Worm (Caenorhabditis elegans) whole organism, L4 larva: ENCODE measurements around the gene M03A1.8.

Source experiments
- aly-2 ChIP-seq: sonication (generic microtip); optimal IDR thresholded peaks from 2 replicates; lab custom pipeline; 2018; ENCODE audit warnings: missing biosample characterization, missing genetic modification characterization
- pha-4 ChIP-seq, 2 experiments: fragments of 150-350 bp in 1 of 2; fragments of 200-800 bp in 1 of 2; sonication (Bioruptor generic) in 1 of 2; IDR thresholded peaks in 1 of 2; optimal IDR thresholded peaks in 1 of 2; 2 replicates each; pipeline versions ENCODE4 v1.3.6 to Lab custom; 2014 to 2022; ENCODE audit warnings: missing genetic modification characterization in 2 of 2, missing genetic modification reagents in 2 of 2, missing biosample characterization in 1 of 2, missing compliant biosample characterization in 1 of 2
- zfp-3 ChIP-seq: fragments of 200-800 bp; sonication (Bioruptor generic); conservative IDR thresholded peaks from 2 replicates; pipeline ENCODE4 v1.3.6; 2022; ENCODE audit warnings: missing genetic modification reagents, missing genetic modification characterization, missing compliant biosample characterization

DNA sequence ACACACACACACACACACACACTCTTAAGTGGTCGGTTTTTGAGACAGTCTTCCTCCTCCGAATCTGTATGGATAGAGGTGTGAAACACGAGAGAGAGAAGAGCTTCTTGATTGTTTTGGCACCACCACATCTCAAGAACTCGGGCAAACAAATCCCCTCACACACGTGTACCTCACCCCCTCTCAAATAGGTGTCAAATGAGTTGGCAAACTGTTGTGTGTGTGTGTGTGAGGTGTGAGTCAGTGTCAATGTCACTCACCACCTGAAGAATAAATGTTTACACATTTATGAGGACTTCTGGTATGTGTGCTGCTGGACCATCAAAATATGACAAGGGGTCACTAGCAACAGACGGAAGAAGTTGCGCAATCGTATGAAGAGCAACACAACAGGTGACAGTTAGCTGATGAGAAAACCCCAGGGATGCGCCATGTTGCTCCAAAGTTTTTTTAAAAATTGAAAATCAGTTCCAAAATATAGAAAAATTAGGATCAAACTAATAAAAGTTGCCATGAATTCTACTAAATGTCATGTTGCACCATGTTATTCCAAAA, 19.9 kb downstream of the M03A1.8 start:
- no peak for TF ChIP-seq pha-4 (GFP tag; IDR thresholded peaks at IDR 0.05; lab: Robert Waterston, UW)
- TF ChIP-seq pha-4 (tag; optimal IDR thresholded peaks at IDR 0.05; lab: Kevin White, UChicago), result no peak
- no peak for TF ChIP-seq aly-2 (tag; lab: Kevin White, UChicago)
- TF ChIP-seq zfp-3 (GFP tag; lab: Robert Waterston, UW), result no peak
